Worm (Caenorhabditis elegans): Measurements from ENCODE around the gene let-2.

- TF ChIP-seq nhr-77 (tag; optimal IDR thresholded peaks at IDR 0.05): no peak
- no peak for TF ChIP-seq elt-3 (tag; optimal IDR thresholded peaks at IDR 0.05)
- TF ChIP-seq nhr-23 (tag; optimal IDR thresholded peaks at IDR 0.05): no peak
Measured at ce11 chrX:16400897-16401296, 11.8 kb upstream of the let-2 start.
